Fruit fly (Drosophila melanogaster) whole organism, pupa: ENCODE measurements around the gene mRF1.

Experiments
- CG10348 ChIP-seq: fragments of 200-800 bp; sonication (Bioruptor generic); IDR thresholded peaks from 2 replicates; pipeline ENCODE4 v1.3.6; 2022; ENCODE audit warnings: missing biosample characterization, missing genetic modification characterization
- CG12605 ChIP-seq: fragments of 200-800 bp; sonication (Bioruptor generic); IDR thresholded peaks from 2 replicates; pipeline ENCODE4 v1.3.6; 2022; ENCODE audit warnings: missing biosample characterization, missing genetic modification characterization
- CG13204 ChIP-seq: fragments of 200-800 bp; sonication (Bioruptor generic); optimal IDR thresholded peaks from 2 replicates; lab custom pipeline; 2018; ENCODE audit warnings: missing biosample characterization, mild to moderate bottlenecking, missing genetic modification characterization, moderate library complexity
- CG14655 ChIP-seq: fragments of 200-800 bp; sonication (Bioruptor generic); optimal IDR thresholded peaks from 3 replicates; lab custom pipeline; 2017; ENCODE audit warnings: mild to moderate bottlenecking, missing biosample characterization, missing genetic modification reagents, missing genetic modification characterization
- CG15710 ChIP-seq: fragments of 200-800 bp; sonication (Bioruptor generic); optimal IDR thresholded peaks from 2 replicates; lab custom pipeline; 2018; ENCODE audit warnings: missing biosample characterization, mild to moderate bottlenecking, missing genetic modification characterization, moderate library complexity
- CG17806 ChIP-seq: fragments of 200-800 bp; sonication (Bioruptor generic); optimal IDR thresholded peaks from 2 replicates; lab custom pipeline; 2018; ENCODE audit warnings: missing biosample characterization, mild to moderate bottlenecking, missing genetic modification characterization, moderate library complexity
- CG32121 ChIP-seq: fragments of 200-800 bp; sonication (Bioruptor generic); IDR thresholded peaks from 2 replicates; pipeline ENCODE4 v1.3.6; 2022; ENCODE audit warnings: missing biosample characterization, missing genetic modification characterization
- CG34367 ChIP-seq: fragments of 200-800 bp; sonication (Bioruptor generic); optimal IDR thresholded peaks from 2 replicates; lab custom pipeline; 2018; ENCODE audit warnings: missing biosample characterization, mild to moderate bottlenecking, missing genetic modification characterization
- CG4496 ChIP-seq: fragments of 200-800 bp; sonication (Bioruptor generic); IDR thresholded peaks from 3 replicates; pipeline ENCODE4 v1.3.6; 2022; ENCODE audit warnings: missing biosample characterization, missing genetic modification characterization
- CG8159 ChIP-seq: fragments of 200-800 bp; sonication (Bioruptor generic); optimal IDR thresholded peaks from 3 replicates; lab custom pipeline; 2018; ENCODE audit warnings: missing biosample characterization, mild to moderate bottlenecking, missing genetic modification characterization, moderate library complexity
- CG8301 ChIP-seq: fragments of 200-800 bp; sonication (Bioruptor generic); optimal IDR thresholded peaks from 2 replicates; lab custom pipeline; 2018; ENCODE audit warnings: missing biosample characterization, mild to moderate bottlenecking, missing genetic modification characterization
- CG9948 ChIP-seq: fragments of 200-800 bp; sonication (Bioruptor generic); optimal IDR thresholded peaks from 2 replicates; lab custom pipeline; 2018; ENCODE audit warnings: missing biosample characterization, mild to moderate bottlenecking, missing genetic modification characterization, moderate library complexity
- D1 ChIP-seq: fragments of 200-800 bp; sonication (Bioruptor generic); optimal IDR thresholded peaks from 2 replicates; lab custom pipeline; 2018; ENCODE audit warnings: missing biosample characterization, mild to moderate bottlenecking, missing genetic modification characterization, moderate library complexity
- EcR ChIP-seq: fragments of 200-800 bp; sonication (Bioruptor generic); optimal IDR thresholded peaks from 3 replicates; lab custom pipeline; 2019; ENCODE audit warnings: missing biosample characterization, missing genetic modification characterization, mild to moderate bottlenecking, moderate library complexity, missing genetic modification reagents
- Ets98B ChIP-seq: fragments of 200-800 bp; sonication (Bioruptor generic); IDR thresholded peaks from 2 replicates; pipeline ENCODE4 v1.3.6; 2022; ENCODE audit warnings: missing biosample characterization, missing genetic modification characterization
- Pif1A ChIP-seq: fragments of 200-800 bp; sonication (Bioruptor generic); optimal IDR thresholded peaks from 3 replicates; lab custom pipeline; 2016; ENCODE audit warnings: missing biosample characterization, missing genetic modification characterization
- Pif1B ChIP-seq: fragments of 200-800 bp; sonication (Bioruptor generic); optimal IDR thresholded peaks from 3 replicates; lab custom pipeline; 2016; ENCODE audit warnings: missing biosample characterization, missing genetic modification characterization
- Snoo ChIP-seq: fragments of 200-800 bp; sonication (Bioruptor generic); optimal IDR thresholded peaks from 3 replicates; lab custom pipeline; 2017; ENCODE audit warnings: missing biosample characterization, mild to moderate bottlenecking, missing genetic modification characterization, inconsistent platforms
- fd96Ca ChIP-seq: fragments of 200-800 bp; sonication (Bioruptor generic); IDR thresholded peaks from 3 replicates; pipeline ENCODE4 v1.3.6; 2022; ENCODE audit warnings: missing biosample characterization, missing genetic modification characterization
- gl ChIP-seq: fragments of 200-800 bp; sonication (Bioruptor generic); optimal IDR thresholded peaks from 2 replicates; lab custom pipeline; 2018; ENCODE audit warnings: missing biosample characterization, mild to moderate bottlenecking, missing genetic modification characterization
- rn ChIP-seq: fragments of 200-800 bp; sonication (Bioruptor generic); IDR thresholded peaks from 2 replicates; pipeline ENCODE4 v1.3.6; 2022; ENCODE audit warnings: missing biosample characterization, missing genetic modification characterization

Gene mRF1

dm6 chr2L:13219281-13220092, at the start of gene mRF1, which contains the start of gene CG9426:
TSS of gene mRF1 (plus strand) at chr2L:13219979.
TSS of gene CG9426 (minus strand) at chr2L:13219923.
- TF ChIP-seq rn (GFP tag; lab: Robert Waterston, UW) = no peak
- TF ChIP-seq EcR (GFP tag; lab: Kevin White, UChicago) = peak; percentile 22
- no peak for TF ChIP-seq CG34367 (tag; lab: Kevin White, UChicago)

dm6 chr2L:13176123-13176522, 43.7 kb upstream of the mRF1 start, which contains the start of gene CG43925:
TSS of gene CG43925 (plus strand) at chr2L:13176423.
- TF ChIP-seq gl (no peak), CG4496 (GFP tag; lab: Robert Waterston, UW) (no peak), CG14655 (GFP tag; lab: Kevin White, UChicago) (no peak), CG34367 (tag; lab: Kevin White, UChicago) (no peak)
- TF ChIP-seq, all 21 proteins: peak for 0

dm6 chr2L:13176701-13177249, 43.0 kb upstream of the mRF1 start, which contains the start of the genes Sfmbt and CG5439:
TSS of gene Sfmbt (minus strand) at chr2L:13176785.
TSS of gene CG5439 (plus strand) at chr2L:13177150.
- TF ChIP-seq CG14655 (GFP tag; lab: Kevin White, UChicago) = no peak
- TF ChIP-seq EcR (GFP tag; lab: Kevin White, UChicago) = no peak
- peak; percentile 8 for TF ChIP-seq CG34367 (tag; lab: Kevin White, UChicago)
- TF ChIP-seq CG12605 (GFP tag; lab: Robert Waterston, UW) = no peak
- TF ChIP-seq fd96Ca (GFP tag; lab: Robert Waterston, UW) = peak; percentile 66; the same call in 2 of the 3 replicates
- TF ChIP-seq Ets98B (GFP tag; lab: Robert Waterston, UW) = no peak
- no peak for TF ChIP-seq CG13204 (GFP tag; lab: Kevin White, UChicago)
- TF ChIP-seq CG17806 = peak; percentile 53
- TF ChIP-seq gl = no peak
- peak; percentile 43; the same call in 1 of the 3 replicates for TF ChIP-seq CG4496 (GFP tag; lab: Robert Waterston, UW)
- TF ChIP-seq CG8159 (tag; lab: Kevin White, UChicago) = peak; percentile 62
- no peak for TF ChIP-seq Pif1B (GFP tag; lab: Kevin White, UChicago)
- peak; percentile 39 for TF ChIP-seq rn (GFP tag; lab: Robert Waterston, UW)
- peak; percentile 68 for TF ChIP-seq CG15710 (tag; lab: Kevin White, UChicago)
- no peak for TF ChIP-seq D1 (tag; lab: Kevin White, UChicago)
- no peak for TF ChIP-seq CG8301 (tag; lab: Kevin White, UChicago)
- TF ChIP-seq Snoo (tag; lab: Kevin White, UChicago) = peak; percentile 71
- TF ChIP-seq CG10348 = no peak
- 0 out of 2 replicates have a peak, but pooled peaks have one; percentile 23 for TF ChIP-seq CG32121 (GFP tag; lab: Robert Waterston, UW)
- peak; percentile 51 for TF ChIP-seq CG9948 (tag; lab: Kevin White, UChicago)
- no peak for TF ChIP-seq Pif1A (GFP tag; lab: Kevin White, UChicago)

dm6 chr2L:13179095-13179494, 40.7 kb upstream of the mRF1 start, which contains the start of gene Alg7:
TSS of gene Alg7 (plus strand) at chr2L:13179247.
- no peak for TF ChIP-seq CG10348
- TF ChIP-seq fd96Ca (GFP tag; lab: Robert Waterston, UW) = no peak
- TF ChIP-seq CG8301 (tag; lab: Kevin White, UChicago) = no peak
- no peak for TF ChIP-seq CG8159 (tag; lab: Kevin White, UChicago)
- TF ChIP-seq CG34367 (tag; lab: Kevin White, UChicago) = no peak
- TF ChIP-seq CG9948 (tag; lab: Kevin White, UChicago) = no peak
- TF ChIP-seq Pif1B (GFP tag; lab: Kevin White, UChicago) = no peak
- no peak for TF ChIP-seq CG14655 (GFP tag; lab: Kevin White, UChicago)
- TF ChIP-seq CG4496 (GFP tag; lab: Robert Waterston, UW) = no peak
- no peak for TF ChIP-seq Pif1A (GFP tag; lab: Kevin White, UChicago)
- no peak for TF ChIP-seq D1 (tag; lab: Kevin White, UChicago)
- TF ChIP-seq Snoo (tag; lab: Kevin White, UChicago) = no peak
- TF ChIP-seq CG15710 (tag; lab: Kevin White, UChicago) = no peak
- no peak for TF ChIP-seq CG32121 (GFP tag; lab: Robert Waterston, UW)
- TF ChIP-seq rn (GFP tag; lab: Robert Waterston, UW) = no peak
- TF ChIP-seq CG13204 (GFP tag; lab: Kevin White, UChicago) = no peak
- TF ChIP-seq CG12605 (GFP tag; lab: Robert Waterston, UW) = no peak
- no peak for TF ChIP-seq Ets98B (GFP tag; lab: Robert Waterston, UW)

- TF ChIP-seq CG32121 (GFP tag; lab: Robert Waterston, UW) (no peak), CG9948 (tag; lab: Kevin White, UChicago) (no peak), CG4496 (GFP tag; lab: Robert Waterston, UW) (no peak), CG8301 (tag; lab: Kevin White, UChicago) (no peak), CG34367 (tag; lab: Kevin White, UChicago) (no peak), gl (no peak), CG10348 (no peak), Snoo (tag; lab: Kevin White, UChicago) (no peak), CG12605 (GFP tag; lab: Robert Waterston, UW) (no peak), CG14655 (GFP tag; lab: Kevin White, UChicago) (no peak), Ets98B (GFP tag; lab: Robert Waterston, UW) (no peak), D1 (tag; lab: Kevin White, UChicago) (no peak), CG8159 (tag; lab: Kevin White, UChicago) (no peak), CG17806 (no peak), CG13204 (GFP tag; lab: Kevin White, UChicago) (no peak), EcR (GFP tag; lab: Kevin White, UChicago) (no peak), Pif1B (GFP tag; lab: Kevin White, UChicago) (no peak), CG15710 (tag; lab: Kevin White, UChicago) (no peak)
Observed at dm6 chr2L:13182415-13182814, 37.4 kb upstream of the mRF1 start, which contains the start of gene Mgat3. TSS of gene Mgat3 (minus strand) at chr2L:13182596.
